Fruit fly (Drosophila melanogaster) whole organism, embryonic: ENCODE results near the gene Mct1.

Experiments
- B-H1 ChIP-seq: fragments of 200-800 bp; sonication (Bioruptor generic); IDR thresholded peaks from 3 replicates; pipeline ENCODE4 v1.3.6; 2022; ENCODE audit warnings: missing biosample characterization, missing genetic modification characterization
- CG11398 ChIP-seq: fragments of 200-800 bp; sonication (Bioruptor generic); optimal IDR thresholded peaks from 2 replicates; lab custom pipeline; 2016; ENCODE audit warnings: missing biosample characterization, missing genetic modification characterization
- CG12769 ChIP-seq: fragments of 200-800 bp; sonication (Bioruptor generic); optimal IDR thresholded peaks from 2 replicates; lab custom pipeline; 2019; ENCODE audit warnings: missing biosample characterization, mild to moderate bottlenecking, missing genetic modification characterization, moderate library complexity
- CG13123 ChIP-seq: fragments of 200-800 bp; sonication (Bioruptor generic); optimal IDR thresholded peaks from 2 replicates; lab custom pipeline; 2016; ENCODE audit warnings: missing biosample characterization, missing genetic modification characterization
- CG14860 ChIP-seq: fragments of 200-800 bp; sonication (Bioruptor generic); IDR thresholded peaks from 3 replicates; pipeline ENCODE4 v1.3.6; 2022; ENCODE audit warnings: missing biosample characterization, missing genetic modification characterization; ENCODE audit not compliant: partially characterized antibody
- CG15269 ChIP-seq: fragments of 200-800 bp; sonication (Bioruptor generic); optimal IDR thresholded peaks from 2 replicates; lab custom pipeline; 2018; ENCODE audit warnings: missing biosample characterization, mild to moderate bottlenecking, missing genetic modification characterization, moderate library complexity
- CG17912 ChIP-seq: fragments of 200-800 bp; sonication (Bioruptor generic); optimal IDR thresholded peaks from 2 replicates; lab custom pipeline; 2018; ENCODE audit warnings: missing biosample characterization, mild to moderate bottlenecking, missing genetic modification characterization
- CG18476 ChIP-seq: fragments of 200-800 bp; sonication (Bioruptor generic); optimal IDR thresholded peaks from 2 replicates; lab custom pipeline; 2016; ENCODE audit warnings: missing biosample characterization, mild to moderate bottlenecking, missing genetic modification characterization
- CG2129 ChIP-seq: fragments of 200-800 bp; sonication (Bioruptor generic); IDR thresholded peaks from 2 replicates; pipeline ENCODE4 v1.3.6; 2022; ENCODE audit warnings: missing biosample characterization, missing genetic modification characterization; ENCODE audit not compliant: partially characterized antibody
- CG31441 ChIP-seq: fragments of 200-800 bp; sonication (Bioruptor generic); IDR thresholded peaks from 2 replicates; pipeline ENCODE4 v1.3.6; 2022; ENCODE audit warnings: missing biosample characterization, missing genetic modification characterization
- CG32772 ChIP-seq: fragments of 200-800 bp; sonication (Bioruptor generic); IDR thresholded peaks from 2 replicates; pipeline ENCODE4 v1.3.6; 2022; ENCODE audit warnings: missing biosample characterization, missing genetic modification characterization
- CG3726 ChIP-seq: fragments of 200-800 bp; sonication (Bioruptor generic); IDR thresholded peaks from 3 replicates; pipeline ENCODE4, ENCODE4 v1.3.6; 2022; ENCODE audit warnings: missing biosample characterization, missing genetic modification characterization
- CG43689 ChIP-seq: fragments of 200-800 bp; sonication (Bioruptor generic); IDR thresholded peaks from 2 replicates; pipeline ENCODE4 v1.3.6; 2022; ENCODE audit warnings: missing biosample characterization, missing genetic modification characterization
- CG9817 ChIP-seq: fragments of 200-800 bp; sonication (Bioruptor generic); optimal IDR thresholded peaks from 2 replicates; lab custom pipeline; 2018; ENCODE audit warnings: missing biosample characterization, mild to moderate bottlenecking, missing genetic modification characterization, moderate library complexity
- CG9876 ChIP-seq: fragments of 200-800 bp; sonication (Bioruptor generic); optimal IDR thresholded peaks from 2 replicates; lab custom pipeline; 2016; ENCODE audit warnings: missing biosample characterization, missing genetic modification characterization
- CTCF ChIP-seq: fragments of 200-800 bp; sonication (Bioruptor generic); optimal IDR thresholded peaks from 2 replicates; lab custom pipeline; 2017; ENCODE audit warnings: missing biosample characterization, mild to moderate bottlenecking, missing genetic modification characterization, moderate library complexity
- CoRest ChIP-seq: fragments of 200-800 bp; sonication (Bioruptor generic); optimal IDR thresholded peaks from 3 replicates; lab custom pipeline; 2018; ENCODE audit warnings: missing biosample characterization, mild to moderate bottlenecking, missing genetic modification characterization, moderate library complexity
- D19B ChIP-seq: fragments of 200-800 bp; sonication (Bioruptor generic); optimal IDR thresholded peaks from 2 replicates; lab custom pipeline; 2017; ENCODE audit warnings: missing biosample characterization, mild to moderate bottlenecking, missing genetic modification characterization
- Doc2 ChIP-seq: fragments of 200-800 bp; sonication (Bioruptor generic); IDR thresholded peaks from 2 replicates; pipeline ENCODE4 v1.3.6; 2022; ENCODE audit warnings: missing biosample characterization, missing genetic modification characterization
- Drgx ChIP-seq: fragments of 200-800 bp; sonication (Bioruptor generic); IDR thresholded peaks from 2 replicates; pipeline ENCODE4 v1.3.6; 2022; ENCODE audit warnings: missing biosample characterization, missing genetic modification characterization
- Elba2 ChIP-seq: fragments of 200-800 bp; sonication (Bioruptor generic); optimal IDR thresholded peaks from 3 replicates; lab custom pipeline; 2016; ENCODE audit warnings: missing biosample characterization, missing genetic modification characterization
- Fer1 ChIP-seq: fragments of 200-800 bp; sonication (Bioruptor generic); optimal IDR thresholded peaks from 2 replicates; lab custom pipeline; 2017; ENCODE audit warnings: missing biosample characterization, mild to moderate bottlenecking, missing genetic modification characterization
- Jarid2 ChIP-seq: fragments of 200-800 bp; sonication (Bioruptor generic); optimal IDR thresholded peaks from 3 replicates; lab custom pipeline; 2017; ENCODE audit warnings: mild to moderate bottlenecking, missing biosample characterization, missing genetic modification reagents, missing genetic modification characterization
- Lpt ChIP-seq: fragments of >200 bp; optimal IDR thresholded peaks from 2 replicates; lab custom pipeline; 2018; ENCODE audit warnings: missing biosample characterization, missing genetic modification characterization
- MTF-1 ChIP-seq: fragments of 200-800 bp; sonication (Bioruptor generic); optimal IDR thresholded peaks from 2 replicates; lab custom pipeline; 2018; ENCODE audit warnings: missing biosample characterization, mild to moderate bottlenecking, missing genetic modification characterization, borderline replicate concordance
- Mad ChIP-seq: fragments of 200-800 bp; sonication (Bioruptor generic); optimal IDR thresholded peaks from 2 replicates; lab custom pipeline; 2016; ENCODE audit warnings: missing biosample characterization, missing genetic modification characterization
- Oli ChIP-seq: fragments of 200-800 bp; sonication (Bioruptor generic); optimal IDR thresholded peaks from 2 replicates; lab custom pipeline; 2018; ENCODE audit warnings: missing biosample characterization, mild to moderate bottlenecking, missing genetic modification characterization, moderate library complexity
- Pdp1 ChIP-seq, 2 experiments: fragments of 200-800 bp; sonication (Bioruptor generic); optimal IDR thresholded peaks; 3 replicates each; lab custom pipeline; 2016; ENCODE audit warnings: missing biosample characterization in 2 of 2, missing genetic modification characterization in 2 of 2, mild to moderate bottlenecking in 1 of 2, moderate library complexity in 1 of 2
- Scr ChIP-seq: fragments of 200-800 bp; sonication (Bioruptor generic); IDR thresholded peaks from 2 replicates; pipeline ENCODE4 v1.3.6; 2022; ENCODE audit warnings: missing biosample characterization, missing genetic modification characterization; ENCODE audit not compliant: partially characterized antibody
- Trl ChIP-seq, 3 experiments: fragments of >200 bp in 2 of 3; fragments of 200-800 bp in 1 of 3; sonication (Bioruptor generic) in 1 of 3; optimal IDR thresholded peaks; 2 replicates in 1 of 3; 3 replicates in 2 of 3; lab custom pipeline; 2016 to 2017; ENCODE audit warnings: missing biosample characterization in 1 of 3, missing genetic modification characterization in 1 of 3
- abd-A ChIP-seq: fragments of 200-800 bp; sonication (Bioruptor generic); optimal IDR thresholded peaks from 3 replicates; lab custom pipeline; 2019; ENCODE audit warnings: missing biosample characterization, mild to moderate bottlenecking, missing genetic modification characterization, moderate library complexity
- ase ChIP-seq: fragments of 200-800 bp; sonication (Bioruptor generic); IDR thresholded peaks from 3 replicates; pipeline ENCODE4 v1.3.6; 2022; ENCODE audit warnings: missing biosample characterization, missing genetic modification characterization
- dati ChIP-seq: fragments of 200-800 bp; sonication (Bioruptor generic); IDR thresholded peaks from 2 replicates; pipeline ENCODE4 v1.3.6; 2022; ENCODE audit warnings: missing biosample characterization, missing genetic modification characterization
- dysf ChIP-seq: fragments of 200-800 bp; sonication (Bioruptor generic); IDR thresholded peaks from 3 replicates; pipeline ENCODE4 v1.3.6; 2022; ENCODE audit warnings: missing biosample characterization, missing genetic modification characterization
- h ChIP-seq: fragments of >200 bp; optimal IDR thresholded peaks from 2 replicates; lab custom pipeline; 2017
- hth ChIP-seq: fragments of >200 bp; optimal IDR thresholded peaks from 2 replicates; lab custom pipeline; 2017; ENCODE audit warnings: inconsistent platforms
- ken ChIP-seq: fragments of 200-800 bp; sonication (Bioruptor generic); IDR thresholded peaks from 3 replicates; pipeline ENCODE4 v1.3.6; 2022; ENCODE audit warnings: missing biosample characterization, missing genetic modification characterization
- luna ChIP-seq: fragments of 200-800 bp; sonication (Bioruptor generic); optimal IDR thresholded peaks from 2 replicates; lab custom pipeline; 2016; ENCODE audit warnings: missing biosample characterization, missing genetic modification characterization
- mam ChIP-seq: fragments of 200-800 bp; sonication (Bioruptor generic); optimal IDR thresholded peaks from 3 replicates; lab custom pipeline; 2016; ENCODE audit warnings: missing biosample characterization, missing genetic modification characterization
- mld ChIP-seq: fragments of 200-800 bp; sonication (Bioruptor generic); IDR thresholded peaks from 3 replicates; pipeline ENCODE4 v1.3.6; 2022; ENCODE audit warnings: missing biosample characterization, missing genetic modification characterization; ENCODE audit not compliant: partially characterized antibody
- nerfin-2 ChIP-seq: fragments of 200-800 bp; sonication (Bioruptor generic); IDR thresholded peaks from 2 replicates; pipeline ENCODE4 v1.3.6; 2022; ENCODE audit warnings: missing biosample characterization, missing genetic modification characterization; ENCODE audit not compliant: partially characterized antibody
- oc ChIP-seq: fragments of 200-800 bp; sonication (Bioruptor generic); optimal IDR thresholded peaks from 2 replicates; lab custom pipeline; 2018; ENCODE audit warnings: missing biosample characterization, mild to moderate bottlenecking, missing genetic modification characterization, moderate library complexity
- run ChIP-seq: fragments of 200-800 bp; sonication (Bioruptor generic); optimal IDR thresholded peaks from 3 replicates; lab custom pipeline; 2018; ENCODE audit warnings: missing biosample characterization, mild to moderate bottlenecking, missing genetic modification characterization
- schlank ChIP-seq: fragments of 200-800 bp; sonication (Bioruptor generic); optimal IDR thresholded peaks from 2 replicates; lab custom pipeline; 2018; ENCODE audit warnings: missing biosample characterization, mild to moderate bottlenecking, missing genetic modification characterization
- sisA ChIP-seq: fragments of 200-800 bp; sonication (Bioruptor generic); IDR thresholded peaks from 2 replicates; pipeline ENCODE4 v1.3.6; 2022; ENCODE audit warnings: missing biosample characterization, missing genetic modification characterization
- slp2 ChIP-seq: fragments of 200-800 bp; sonication (Bioruptor generic); optimal IDR thresholded peaks from 2 replicates; lab custom pipeline; 2016; ENCODE audit warnings: missing biosample characterization, missing genetic modification characterization
- stc ChIP-seq: fragments of 200-800 bp; sonication (Bioruptor generic); IDR thresholded peaks from 2 replicates; pipeline ENCODE4 v1.3.6; 2022; ENCODE audit warnings: missing biosample characterization, missing genetic modification characterization
- trem ChIP-seq: fragments of 200-800 bp; optimal IDR thresholded peaks from 3 replicates; lab custom pipeline; 2019; ENCODE audit warnings: missing biosample characterization, mild to moderate bottlenecking, missing genetic modification characterization, moderate library complexity
- trh ChIP-seq: fragments of 200-800 bp; sonication (Bioruptor generic); optimal IDR thresholded peaks from 2 replicates; lab custom pipeline; 2016; ENCODE audit warnings: missing biosample characterization, missing genetic modification characterization
- ttk ChIP-seq: fragments of 200-800 bp; sonication (Bioruptor generic); IDR thresholded peaks from 2 replicates; pipeline ENCODE4 v2.1.2; 2022; ENCODE audit warnings: missing biosample characterization, missing genetic modification characterization
- tup ChIP-seq: fragments of 200-800 bp; sonication (Bioruptor generic); optimal IDR thresholded peaks from 2 replicates; lab custom pipeline; 2016; ENCODE audit warnings: missing biosample characterization, mild to moderate bottlenecking, missing genetic modification characterization, moderate library complexity
- vfl ChIP-seq: fragments of 200-800 bp; sonication (Bioruptor generic); optimal IDR thresholded peaks from 2 replicates; lab custom pipeline; 2016; ENCODE audit warnings: missing biosample characterization, missing genetic modification characterization
- vnd ChIP-seq: fragments of 200-800 bp; sonication (Bioruptor generic); IDR thresholded peaks from 3 replicates; pipeline ENCODE4 v1.3.6; 2022; ENCODE audit warnings: missing biosample characterization, missing genetic modification characterization; ENCODE audit not compliant: partially characterized antibody

The Mct1 gene

DNA sequence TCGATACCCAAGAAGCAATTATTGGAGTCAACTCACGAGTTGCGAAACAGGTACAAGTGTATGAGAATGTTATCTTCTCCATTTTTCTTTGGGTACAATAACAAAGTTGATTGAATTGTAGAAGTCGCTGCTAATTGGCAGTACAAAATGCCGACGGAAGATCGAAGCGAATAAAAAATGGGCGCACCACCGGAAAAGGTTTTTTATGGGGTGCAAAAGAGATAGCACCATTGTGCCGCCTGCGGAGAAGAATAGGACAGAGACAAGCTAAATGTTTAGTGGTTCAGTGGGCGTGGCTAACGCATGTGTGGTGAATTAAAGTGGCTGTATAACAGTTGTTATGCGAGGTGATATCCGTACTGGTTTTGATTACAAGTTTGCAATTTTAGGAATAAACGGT is 48.5 kb upstream of the Mct1 start (continued):
- no peak for TF ChIP-seq CG11398 (GFP tag; lab: Kevin White, UChicago)
- no peak for TF ChIP-seq Trl (optimal IDR thresholded peaks at IDR 0.05; lab: Kevin White, UChicago)
- no peak for TF ChIP-seq Trl (GFP tag; optimal IDR thresholded peaks at IDR 0.05; lab: Kevin White, UChicago)
- TF ChIP-seq CG31441 (GFP tag; lab: Robert Waterston, UW): no peak
- no peak for TF ChIP-seq trh (GFP tag; lab: Kevin White, UChicago)
- TF ChIP-seq CG32772 (GFP tag; lab: Robert Waterston, UW): no peak
- no peak for TF ChIP-seq luna (GFP tag; lab: Kevin White, UChicago)
- no peak for TF ChIP-seq CTCF (GFP tag; lab: Kevin White, UChicago)
- no peak for TF ChIP-seq CG2129 (GFP tag; lab: Robert Waterston, UW)
- TF ChIP-seq CG15269 (tag; lab: Kevin White, UChicago): no peak
- no peak for TF ChIP-seq CG13123 (GFP tag; lab: Kevin White, UChicago)
- no peak for TF ChIP-seq vfl (GFP tag; lab: Kevin White, UChicago)
- TF ChIP-seq stc (GFP tag; lab: Robert Waterston, UW): no peak
- TF ChIP-seq sisA (GFP tag; lab: Robert Waterston, UW): no peak
- TF ChIP-seq Pdp1 (GFP tag; optimal IDR thresholded peaks at IDR 0.05; lab: Kevin White, UChicago): no peak
- no peak for TF ChIP-seq mam (GFP tag; lab: Kevin White, UChicago)
- TF ChIP-seq CG18476 (GFP tag; lab: Kevin White, UChicago): no peak
- TF ChIP-seq CG14860 (GFP tag; lab: Robert Waterston, UW): no peak
- TF ChIP-seq nerfin-2: no peak
- no peak for TF ChIP-seq ttk
- TF ChIP-seq CG17912 (GFP tag; lab: Kevin White, UChicago): no peak
- TF ChIP-seq CoRest (tag; lab: Kevin White, UChicago): peak; percentile 21
- TF ChIP-seq Elba2 (GFP tag; lab: Kevin White, UChicago): no peak
- TF ChIP-seq CG3726: no peak
- TF ChIP-seq Mad: no peak
- TF ChIP-seq CG9817 (tag; lab: Kevin White, UChicago): no peak
- no peak for TF ChIP-seq Fer1
- TF ChIP-seq D19B (GFP tag; lab: Kevin White, UChicago): no peak
- no peak for TF ChIP-seq mld
- no peak for TF ChIP-seq B-H1 (GFP tag; lab: Robert Waterston, UW)
- TF ChIP-seq slp2 (GFP tag; lab: Kevin White, UChicago): no peak
- no peak for TF ChIP-seq CG12769
- no peak for TF ChIP-seq CG9876 (GFP tag; lab: Kevin White, UChicago)
- no peak for TF ChIP-seq ase (GFP tag; lab: Robert Waterston, UW)
- no peak for TF ChIP-seq schlank (tag; lab: Kevin White, UChicago)
- no peak for TF ChIP-seq tup (GFP tag; lab: Kevin White, UChicago)
- TF ChIP-seq vnd (GFP tag; lab: Robert Waterston, UW): no peak
- TF ChIP-seq hth (lab: Kevin White, UChicago): no peak
- TF ChIP-seq abd-A (tag; lab: Kevin White, UChicago): peak; percentile 86
- no peak for TF ChIP-seq dati (GFP tag; lab: Robert Waterston, UW)
- TF ChIP-seq oc (tag; lab: Kevin White, UChicago): no peak
- no peak for TF ChIP-seq run (tag; lab: Kevin White, UChicago)
- TF ChIP-seq MTF-1 (GFP tag; lab: Kevin White, UChicago): no peak
- TF ChIP-seq Jarid2 (GFP tag; lab: Kevin White, UChicago): peak; percentile 54
- TF ChIP-seq ken (GFP tag; lab: Robert Waterston, UW): no peak
- no peak for TF ChIP-seq h
- no peak for TF ChIP-seq CG43689 (GFP tag; lab: Robert Waterston, UW)
- TF ChIP-seq Lpt (GFP tag; lab: Kevin White, UChicago): no peak
- TF ChIP-seq trem (tag; lab: Kevin White, UChicago): no peak
- TF ChIP-seq Scr (GFP tag; lab: Robert Waterston, UW): no peak
- no peak for TF ChIP-seq dysf
- TF ChIP-seq Doc2 (GFP tag; lab: Robert Waterston, UW): no peak
- TF ChIP-seq Oli (tag; lab: Kevin White, UChicago): no peak
- no peak for TF ChIP-seq Drgx (GFP tag; lab: Robert Waterston, UW)
